Worm (Caenorhabditis elegans) whole organism, L4/young adult: ENCODE measurements around the gene srz-78.

Experiments
- W03F9.2 ChIP-seq: fragments of 150-350 bp; optimal IDR thresholded peaks from 2 replicates; lab custom pipeline; 2014; ENCODE audit warnings: missing biosample characterization, missing genetic modification characterization
- dao-5 ChIP-seq: sonication (generic microtip); optimal IDR thresholded peaks from 2 replicates; lab custom pipeline; 2016; ENCODE audit warnings: missing genotype, missing genetic modification characterization, moderate library complexity, missing compliant biosample characterization
- him-1 ChIP-seq: sonication (generic microtip); optimal IDR thresholded peaks from 2 replicates; lab custom pipeline; 2016; ENCODE audit warnings: missing genotype, missing genetic modification reagents, missing genetic modification characterization, missing compliant biosample characterization

DNA sequence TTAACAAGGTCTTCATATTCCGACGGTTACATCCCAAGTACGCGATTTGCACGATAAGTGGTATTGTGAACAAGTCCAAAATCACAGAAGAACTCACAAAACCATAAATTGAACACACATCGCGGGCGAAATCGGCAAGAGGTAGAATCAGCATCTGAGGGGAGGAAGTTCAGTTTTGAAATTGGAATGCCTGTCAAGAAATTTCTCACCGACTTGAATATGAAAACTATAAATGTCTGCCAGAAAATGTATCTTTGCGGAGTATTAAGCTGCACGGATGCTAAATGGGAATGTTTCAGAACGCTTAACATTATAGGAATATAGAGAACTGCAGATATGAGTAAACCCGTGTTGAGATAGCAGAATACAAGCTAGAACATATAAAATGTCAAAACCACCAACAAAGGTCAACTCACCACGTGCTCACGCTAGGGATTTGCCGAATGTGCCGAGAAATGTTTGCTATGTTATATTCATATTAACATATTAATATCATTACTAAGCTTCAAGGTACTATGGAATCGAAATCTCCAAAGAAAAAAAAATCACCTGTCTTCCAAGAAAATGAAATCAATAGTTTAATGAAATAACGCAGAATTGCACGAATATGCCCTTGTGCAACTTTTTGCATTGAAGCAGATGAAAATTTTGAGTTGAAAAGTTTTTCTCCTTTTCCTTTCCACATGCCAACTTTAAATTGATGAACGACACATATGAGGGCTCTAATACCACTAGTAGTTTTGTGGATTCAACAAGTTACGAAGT is 9.2 kb upstream of the srz-78 start, which contains the start of gene srz-82:
- TF ChIP-seq dao-5 (tag; lab: Kevin White, UChicago) (no peak), him-1 (no peak), W03F9.2 (tag; lab: Kevin White, UChicago) (no peak)
